Fruit fly (Drosophila melanogaster): ENCODE measurements around the gene CG17036.

DNA sequence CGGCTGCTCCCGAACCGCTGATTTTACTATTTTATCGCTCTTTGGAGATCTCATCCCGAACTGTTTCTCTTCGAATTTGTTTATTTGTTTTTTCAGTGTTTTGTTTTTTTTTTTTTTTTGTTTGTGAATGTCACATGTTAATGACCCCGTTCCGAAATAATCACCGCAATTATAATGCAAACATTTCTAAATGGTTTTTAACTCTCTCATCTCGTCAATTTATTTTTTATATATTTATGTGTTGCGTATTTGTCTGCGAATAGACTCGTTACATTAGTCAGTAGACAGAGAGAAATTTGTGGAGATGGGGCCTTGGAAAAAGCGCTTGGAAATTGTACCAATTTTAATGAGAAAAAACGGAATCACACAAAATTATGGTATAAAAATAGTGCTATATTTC is 30.9 kb downstream of the CG17036 start, which contains the start of gene Nepl7:
- TF ChIP-seq CG8478 (optimal IDR thresholded peaks at IDR 0.05) = no peak
- TF ChIP-seq psq (optimal IDR thresholded peaks at IDR 0.05) = no peak
- TF ChIP-seq EcR (GFP tag; optimal IDR thresholded peaks at IDR 0.05) = no peak
